Fruit fly (Drosophila melanogaster) whole organism, embryonic: ENCODE measurements around the gene CG2120.
A peak's percentile ranks its signal among the peaks of the same experiment; 100 is the strongest.

Experiments used
- Bteb2 ChIP-seq: fragments of 200-800 bp; sonication (Bioruptor generic); optimal IDR thresholded peaks from 2 replicates; lab custom pipeline; 2016; ENCODE audit warnings: missing biosample characterization, missing genetic modification characterization
- CG11504 ChIP-seq: fragments of 200-800 bp; sonication (Bioruptor generic); optimal IDR thresholded peaks from 3 replicates; lab custom pipeline; 2019; ENCODE audit warnings: missing biosample characterization, mild to moderate bottlenecking, missing genetic modification characterization, moderate library complexity
- CG12219 ChIP-seq: fragments of 200-800 bp; sonication (Bioruptor generic); optimal IDR thresholded peaks from 3 replicates; lab custom pipeline; 2018; ENCODE audit warnings: missing biosample characterization, mild to moderate bottlenecking, missing genetic modification characterization
- CG13287 ChIP-seq: fragments of 200-800 bp; sonication (Bioruptor generic); IDR thresholded peaks from 2 replicates; pipeline ENCODE4 v1.3.6; 2022; ENCODE audit warnings: missing biosample characterization, missing genetic modification characterization; ENCODE audit not compliant: partially characterized antibody
- CG13624 ChIP-seq: fragments of 200-800 bp; sonication (Bioruptor generic); optimal IDR thresholded peaks from 2 replicates; lab custom pipeline; 2016; ENCODE audit warnings: missing biosample characterization, missing genetic modification characterization
- CG15269 ChIP-seq: fragments of 200-800 bp; sonication (Bioruptor generic); optimal IDR thresholded peaks from 2 replicates; lab custom pipeline; 2018; ENCODE audit warnings: missing biosample characterization, mild to moderate bottlenecking, missing genetic modification characterization, moderate library complexity
- CG15601 ChIP-seq: fragments of 200-800 bp; sonication (Bioruptor generic); optimal IDR thresholded peaks from 3 replicates; lab custom pipeline; 2019; ENCODE audit warnings: missing biosample characterization, mild to moderate bottlenecking, missing genetic modification characterization, moderate library complexity
- CG17385 ChIP-seq: fragments of 200-800 bp; sonication (Bioruptor generic); optimal IDR thresholded peaks from 3 replicates; lab custom pipeline; 2018; ENCODE audit warnings: missing biosample characterization, mild to moderate bottlenecking, missing genetic modification characterization
- CG17568 ChIP-seq: fragments of 200-800 bp; sonication (Bioruptor generic); optimal IDR thresholded peaks from 2 replicates; lab custom pipeline; 2018; ENCODE audit warnings: missing biosample characterization, mild to moderate bottlenecking, missing genetic modification characterization, moderate library complexity
- CG18011 ChIP-seq: fragments of 200-800 bp; sonication (Bioruptor generic); optimal IDR thresholded peaks from 2 replicates; lab custom pipeline; 2017; ENCODE audit warnings: missing biosample characterization, missing genetic modification characterization, mild to moderate bottlenecking, moderate library complexity, missing genotype
- CG18262 ChIP-seq: fragments of 200-800 bp; optimal IDR thresholded peaks from 3 replicates; lab custom pipeline; 2019; ENCODE audit warnings: missing biosample characterization, mild to moderate bottlenecking, missing genetic modification characterization, moderate library complexity
- CG18599 ChIP-seq: fragments of 200-800 bp; sonication (Bioruptor generic); optimal IDR thresholded peaks from 3 replicates; lab custom pipeline; 2017; ENCODE audit warnings: missing biosample characterization, missing genetic modification characterization, mild to moderate bottlenecking, moderate library complexity, missing genetic modification reagents
- CG18619 ChIP-seq: fragments of 200-800 bp; sonication (Bioruptor generic); optimal IDR thresholded peaks from 3 replicates; lab custom pipeline; 2017; ENCODE audit warnings: missing biosample characterization, mild to moderate bottlenecking, missing genetic modification characterization
- CG30403 ChIP-seq: fragments of 200-800 bp; sonication (Bioruptor generic); optimal IDR thresholded peaks from 3 replicates; lab custom pipeline; 2016; ENCODE audit warnings: missing biosample characterization, missing genetic modification characterization
- CG31224 ChIP-seq: fragments of 200-800 bp; sonication (Bioruptor generic); IDR thresholded peaks from 2 replicates; pipeline ENCODE4 v1.3.6; 2022; ENCODE audit warnings: missing biosample characterization, missing genetic modification characterization
- CG34422 ChIP-seq: fragments of 200-800 bp; sonication (Bioruptor generic); IDR thresholded peaks from 3 replicates; pipeline ENCODE4 v1.3.6; 2022; ENCODE audit warnings: missing biosample characterization, missing genetic modification characterization
- CG4730 ChIP-seq: fragments of 200-800 bp; sonication (Bioruptor generic); IDR thresholded peaks from 2 replicates; pipeline ENCODE4 v1.3.6; 2022; ENCODE audit warnings: missing biosample characterization, missing genetic modification characterization
- CG6689 ChIP-seq: fragments of 200-800 bp; sonication (Bioruptor generic); IDR thresholded peaks from 2 replicates; pipeline ENCODE4 v1.3.6; 2022; ENCODE audit warnings: missing biosample characterization, missing genetic modification characterization
- CG9797 ChIP-seq: fragments of 200-800 bp; sonication (Bioruptor generic); optimal IDR thresholded peaks from 3 replicates; lab custom pipeline; 2018; ENCODE audit warnings: missing biosample characterization, mild to moderate bottlenecking, missing genetic modification characterization
- Drgx ChIP-seq: fragments of 200-800 bp; sonication (Bioruptor generic); IDR thresholded peaks from 2 replicates; pipeline ENCODE4 v1.3.6; 2022; ENCODE audit warnings: missing biosample characterization, missing genetic modification characterization
- Fer1 ChIP-seq: fragments of 200-800 bp; sonication (Bioruptor generic); optimal IDR thresholded peaks from 2 replicates; lab custom pipeline; 2017; ENCODE audit warnings: missing biosample characterization, mild to moderate bottlenecking, missing genetic modification characterization
- HHEX ChIP-seq: fragments of 200-800 bp; sonication (Bioruptor generic); optimal IDR thresholded peaks from 3 replicates; lab custom pipeline; 2017; ENCODE audit warnings: missing biosample characterization, mild to moderate bottlenecking, missing genetic modification characterization, missing genetic modification reagents
- HmgZ ChIP-seq: fragments of 200-800 bp; sonication (Bioruptor generic); optimal IDR thresholded peaks from 2 replicates; lab custom pipeline; 2018; ENCODE audit warnings: missing biosample characterization, mild to moderate bottlenecking, missing genetic modification characterization
- Hmr ChIP-seq: fragments of 200-800 bp; sonication (Bioruptor generic); optimal IDR thresholded peaks from 3 replicates; lab custom pipeline; 2017; ENCODE audit warnings: mild to moderate bottlenecking, missing biosample characterization, missing genetic modification reagents, missing genetic modification characterization
- Hsf ChIP-seq: fragments of 200-800 bp; sonication (Bioruptor generic); optimal IDR thresholded peaks from 3 replicates; lab custom pipeline; 2016; ENCODE audit warnings: missing biosample characterization, missing genetic modification characterization
- Nf-YC ChIP-seq: fragments of 200-800 bp; optimal IDR thresholded peaks from 3 replicates; lab custom pipeline; 2019; ENCODE audit warnings: missing biosample characterization, mild to moderate bottlenecking, missing genetic modification characterization, moderate library complexity
- Opbp ChIP-seq: fragments of 200-800 bp; sonication (Bioruptor generic); IDR thresholded peaks from 3 replicates; pipeline ENCODE4 v1.3.6; 2022; ENCODE audit warnings: missing biosample characterization, missing genetic modification characterization; ENCODE audit not compliant: partially characterized antibody
- Poxn ChIP-seq: fragments of 200-800 bp; sonication (Bioruptor generic); IDR thresholded peaks from 2 replicates; pipeline ENCODE4 v1.3.6; 2022; ENCODE audit warnings: missing biosample characterization, missing genetic modification characterization
- Stat92E ChIP-seq, 3 experiments: fragments of >200 bp in 2 of 3; fragments of 200-800 bp in 1 of 3; sonication (Bioruptor generic) in 1 of 3; optimal IDR thresholded peaks; 2 replicates each; lab custom pipeline; 2017 to 2019; ENCODE audit warnings: missing biosample characterization in 3 of 3, missing genetic modification characterization in 3 of 3, mild to moderate bottlenecking in 1 of 3, moderate library complexity in 1 of 3
- Taf1 ChIP-seq: fragments of 200-800 bp; sonication (Bioruptor generic); IDR thresholded peaks from 2 replicates; pipeline ENCODE4 v1.3.6; 2022; ENCODE audit warnings: missing biosample characterization, missing genetic modification characterization
- bab2 ChIP-seq: fragments of 200-800 bp; sonication (Bioruptor generic); optimal IDR thresholded peaks from 2 replicates; lab custom pipeline; 2016; ENCODE audit warnings: missing biosample characterization, missing genetic modification characterization
- btn ChIP-seq: fragments of 200-800 bp; sonication (Bioruptor generic); optimal IDR thresholded peaks from 2 replicates; lab custom pipeline; 2016; ENCODE audit warnings: missing biosample characterization, missing genetic modification characterization
- cas ChIP-seq: fragments of 200-800 bp; sonication (Bioruptor generic); IDR thresholded peaks from 2 replicates; pipeline ENCODE4 v1.3.6; 2022; ENCODE audit warnings: missing biosample characterization, missing genetic modification characterization
- chif ChIP-seq, 2 experiments: fragments of 200-800 bp; sonication (Bioruptor generic); optimal IDR thresholded peaks; 3 replicates each; lab custom pipeline; 2016; ENCODE audit warnings: missing biosample characterization in 2 of 2, missing genetic modification characterization in 2 of 2
- crp ChIP-seq, 2 experiments: fragments of 200-800 bp; sonication (Bioruptor generic); optimal IDR thresholded peaks; 2 replicates in 1 of 2; 3 replicates in 1 of 2; lab custom pipeline; 2017; ENCODE audit warnings: missing biosample characterization in 2 of 2, missing genetic modification characterization in 2 of 2, mild to moderate bottlenecking in 1 of 2, moderate library complexity in 1 of 2
- fru ChIP-seq: fragments of >200 bp; optimal IDR thresholded peaks from 2 replicates; lab custom pipeline; 2017
- fu2 ChIP-seq: fragments of 200-800 bp; sonication (Bioruptor generic); optimal IDR thresholded peaks from 2 replicates; lab custom pipeline; 2016; ENCODE audit warnings: missing biosample characterization, missing genetic modification characterization
- ham ChIP-seq: fragments of 200-800 bp; sonication (Bioruptor generic); IDR thresholded peaks from 2 replicates; pipeline ENCODE4 v1.3.6; 2022; ENCODE audit warnings: missing biosample characterization, missing genetic modification characterization
- hth ChIP-seq: fragments of >200 bp; optimal IDR thresholded peaks from 2 replicates; lab custom pipeline; 2017; ENCODE audit warnings: inconsistent platforms
- lmd ChIP-seq: fragments of 200-800 bp; sonication (Bioruptor generic); IDR thresholded peaks from 2 replicates; pipeline ENCODE4 v1.3.6; 2022; ENCODE audit warnings: missing biosample characterization, missing genetic modification characterization
- lola ChIP-seq, 3 experiments: fragments of >200 bp in 2 of 3; fragments of 200-800 bp in 1 of 3; sonication (Bioruptor generic) in 1 of 3; optimal IDR thresholded peaks; 2 replicates each; lab custom pipeline; 2017 to 2019; ENCODE audit warnings: missing biosample characterization in 3 of 3, missing genetic modification characterization in 3 of 3, mild to moderate bottlenecking in 1 of 3, moderate library complexity in 1 of 3
- mam ChIP-seq: fragments of 200-800 bp; sonication (Bioruptor generic); optimal IDR thresholded peaks from 3 replicates; lab custom pipeline; 2016; ENCODE audit warnings: missing biosample characterization, missing genetic modification characterization
- odd ChIP-seq: fragments of 200-800 bp; sonication (Bioruptor generic); optimal IDR thresholded peaks from 2 replicates; lab custom pipeline; 2017; ENCODE audit warnings: missing biosample characterization, mild to moderate bottlenecking, missing genetic modification characterization
- rib ChIP-seq: fragments of 200-800 bp; sonication (Bioruptor generic); IDR thresholded peaks from 2 replicates; pipeline ENCODE4 v1.3.6; 2022; ENCODE audit warnings: missing biosample characterization, missing genetic modification characterization
- scrt ChIP-seq: fragments of 200-800 bp; sonication (Bioruptor generic); optimal IDR thresholded peaks from 2 replicates; lab custom pipeline; 2018; ENCODE audit warnings: missing biosample characterization, mild to moderate bottlenecking, missing genetic modification characterization, moderate library complexity
- slp2 ChIP-seq: fragments of 200-800 bp; sonication (Bioruptor generic); optimal IDR thresholded peaks from 2 replicates; lab custom pipeline; 2016; ENCODE audit warnings: missing biosample characterization, missing genetic modification characterization
- tll ChIP-seq, 2 experiments: fragments of 200-800 bp in 1 of 2; fragments of >200 bp in 1 of 2; sonication (Bioruptor generic) in 1 of 2; optimal IDR thresholded peaks; 2 replicates each; lab custom pipeline; 2017 to 2019; ENCODE audit warnings: missing biosample characterization in 2 of 2, missing genetic modification characterization in 2 of 2, mild to moderate bottlenecking in 1 of 2, moderate library complexity in 1 of 2
- zen ChIP-seq: fragments of 200-800 bp; sonication (Bioruptor generic); optimal IDR thresholded peaks from 3 replicates; lab custom pipeline; 2018; ENCODE audit warnings: missing biosample characterization, mild to moderate bottlenecking, missing genetic modification characterization, moderate library complexity

The CG2120 gene

dm6 chrX:8113386-8114279 lies 22.0 kb upstream of the CG2120 start (continued):
- TF ChIP-seq rib (GFP tag; lab: Robert Waterston, UW) (0 out of 2 replicates have a peak, but pooled peaks have one; percentile 52), lmd (GFP tag; lab: Robert Waterston, UW) (peak; percentile 67; the same call in 1 of the 2 replicates), CG13287 (GFP tag; lab: Robert Waterston, UW) (no peak), chif (GFP tag; optimal IDR thresholded peaks at IDR 0.05; lab: Kevin White, UChicago) (peak in 1 of 2 experiments; percentile 5), fu2 (GFP tag; lab: Kevin White, UChicago) (peak; percentile 36), crp (GFP tag; optimal IDR thresholded peaks at IDR 0.05; lab: Kevin White, UChicago) (no peak), CG34422 (GFP tag; lab: Robert Waterston, UW) (no peak), Opbp (GFP tag; lab: Robert Waterston, UW) (no peak), CG9797 (no peak), CG11504 (peak; percentile 62), Nf-YC (tag; lab: Kevin White, UChicago) (peak; percentile 12), CG30403 (peak; percentile 52), CG4730 (GFP tag; lab: Robert Waterston, UW) (peak; percentile 43), zen (tag; lab: Kevin White, UChicago) (no peak), CG31224 (peak; percentile 62), tll (GFP tag; optimal IDR thresholded peaks at IDR 0.05; lab: Kevin White, UChicago) (no peak), Poxn (GFP tag; lab: Robert Waterston, UW) (peak; percentile 72), CG18262 (tag; lab: Kevin White, UChicago) (peak; percentile 17), CG13624 (GFP tag; lab: Kevin White, UChicago) (peak; percentile 51), Fer1 (GFP tag; lab: Kevin White, UChicago) (peak; percentile 75), mam (GFP tag; lab: Kevin White, UChicago) (peak; percentile 74), hth (lab: Kevin White, UChicago) (no peak), cas (peak; percentile 52; the same call in 1 of the 2 replicates), Hsf (GFP tag; lab: Kevin White, UChicago) (peak; percentile 51), CG6689 (GFP tag; lab: Robert Waterston, UW) (0 out of 2 replicates have a peak, but pooled peaks have one; percentile 18), HHEX (GFP tag; lab: Kevin White, UChicago) (peak; percentile 66), slp2 (GFP tag; lab: Kevin White, UChicago) (no peak), CG15269 (tag; lab: Kevin White, UChicago) (peak; percentile 80), scrt (peak; percentile 52), Hmr (peak; percentile 84), Bteb2 (GFP tag; lab: Kevin White, UChicago) (peak; percentile 49), CG18599 (GFP tag; lab: Kevin White, UChicago) (peak; percentile 82), CG18011 (GFP tag; lab: Kevin White, UChicago) (peak; percentile 48), CG12219 (peak; percentile 49), Drgx (GFP tag; lab: Robert Waterston, UW) (no peak; the same call in 1 of the 2 replicates), fru (lab: Kevin White, UChicago) (no peak), odd (no peak), lola (GFP tag; optimal IDR thresholded peaks at IDR 0.05; lab: Kevin White, UChicago) (no peak), Stat92E (GFP tag; optimal IDR thresholded peaks at IDR 0.05; lab: Kevin White, UChicago) (no peak), btn (GFP tag; lab: Kevin White, UChicago) (no peak), CG15601 (tag; lab: Kevin White, UChicago) (no peak), Taf1 (GFP tag; lab: Robert Waterston, UW) (peak; percentile 72), CG17385 (peak; percentile 55), CG17568 (GFP tag; lab: Kevin White, UChicago) (peak; percentile 2), CG18619 (GFP tag; lab: Kevin White, UChicago) (peak; percentile 55), ham (GFP tag; lab: Robert Waterston, UW) (no peak), HmgZ (peak; percentile 61), bab2 (GFP tag; lab: Kevin White, UChicago) (peak; percentile 52)
